Worm (Caenorhabditis elegans) whole organism, L1 larva: Measurements from ENCODE around the gene C50H11.13.

ENCODE experiments used
- C04F5.9 ChIP-seq: sonication (generic microtip); optimal IDR thresholded peaks from 2 replicates; lab custom pipeline; 2016; ENCODE audit warnings: missing genetic modification characterization, missing compliant biosample characterization
- C16A3.4 ChIP-seq: fragments of 150-350 bp; optimal IDR thresholded peaks from 2 replicates; lab custom pipeline; 2014; ENCODE audit warnings: missing biosample characterization, missing genetic modification characterization
- alr-1 ChIP-seq: fragments of 200-800 bp; sonication (Bioruptor generic); optimal IDR thresholded peaks from 2 replicates; lab custom pipeline; 2018; ENCODE audit warnings: borderline replicate concordance, mild to moderate bottlenecking, missing genetic modification characterization, missing compliant biosample characterization
- blmp-1 ChIP-seq: fragments of 150-350 bp; optimal IDR thresholded peaks from 2 replicates; lab custom pipeline; 2014; ENCODE audit warnings: missing biosample characterization, missing genetic modification characterization
- ceh-63 ChIP-seq: fragments of 200-800 bp; sonication (Bioruptor generic); optimal IDR thresholded peaks from 2 replicates; lab custom pipeline; 2018; ENCODE audit warnings: mild to moderate bottlenecking, missing genetic modification characterization, missing compliant biosample characterization
- ceh-90 ChIP-seq: sonication (generic microtip); optimal IDR thresholded peaks from 2 replicates; lab custom pipeline; 2016; ENCODE audit warnings: missing genetic modification characterization, missing compliant biosample characterization
- dpl-1 ChIP-seq, 3 experiments: fragments of 150-350 bp in 2 of 3; sonication (generic microtip) in 1 of 3; optimal IDR thresholded peaks; 2 replicates each; lab custom pipeline; 2014 to 2017; ENCODE audit warnings: missing biosample characterization in 3 of 3, missing genetic modification characterization in 3 of 3, missing genetic modification reagents in 3 of 3
- egl-13 ChIP-seq: sonication (generic microtip); optimal IDR thresholded peaks from 2 replicates; lab custom pipeline; 2016; ENCODE audit warnings: missing genotype, missing genetic modification reagents, missing genetic modification characterization, missing compliant biosample characterization
- elt-2 ChIP-seq: sonication (generic microtip); optimal IDR thresholded peaks from 2 replicates; lab custom pipeline; 2016; ENCODE audit warnings: missing genetic modification characterization, mild to moderate bottlenecking, inconsistent platforms, missing compliant biosample characterization, missing genetic modification reagents
- elt-3 ChIP-seq, 6 experiments: fragments of 150-350 bp in 1 of 6; sonication (generic microtip); optimal IDR thresholded peaks; 2 replicates each; lab custom pipeline; 2017 to 2018; ENCODE audit warnings: missing biosample characterization in 6 of 6, missing genetic modification characterization in 6 of 6, inconsistent platforms in 1 of 6
- ets-5 ChIP-seq: fragments of 200-800 bp; sonication (Bioruptor generic); IDR thresholded peaks from 2 replicates; pipeline ENCODE4 v1.3.6; 2022; ENCODE audit warnings: missing genetic modification characterization, missing compliant biosample characterization
- fkh-10 ChIP-seq: sonication (generic microtip); optimal IDR thresholded peaks from 2 replicates; lab custom pipeline; 2017; ENCODE audit warnings: missing biosample characterization, missing genetic modification reagents, missing genetic modification characterization
- fos-1 ChIP-seq: fragments of 150-350 bp; optimal IDR thresholded peaks from 2 replicates; lab custom pipeline; 2014; ENCODE audit warnings: missing biosample characterization, missing genetic modification characterization
- grh-1 ChIP-seq: fragments of 200-800 bp; sonication (Bioruptor generic); IDR thresholded peaks from 2 replicates; pipeline ENCODE4 v1.3.6; 2022; ENCODE audit warnings: missing genetic modification reagents, missing genetic modification characterization, missing compliant biosample characterization
- hlh-4 ChIP-seq: sonication (generic microtip); optimal IDR thresholded peaks from 2 replicates; lab custom pipeline; 2016; ENCODE audit warnings: mild to moderate bottlenecking, missing genetic modification characterization, missing compliant biosample characterization
- hpl-2 ChIP-seq: fragments of 150-350 bp; optimal IDR thresholded peaks from 2 replicates; lab custom pipeline; 2014; ENCODE audit warnings: missing biosample characterization, missing genetic modification reagents, missing genetic modification characterization
- irx-1 ChIP-seq: sonication (generic microtip); optimal IDR thresholded peaks from 2 replicates; lab custom pipeline; 2016; ENCODE audit warnings: missing genetic modification characterization, missing compliant biosample characterization
- isw-1 ChIP-seq: fragments of 200-800 bp; sonication (Bioruptor generic); IDR thresholded peaks from 2 replicates; pipeline ENCODE4 v1.3.6; 2022; ENCODE audit warnings: missing genetic modification characterization, missing compliant biosample characterization
- lin-14 ChIP-seq: fragments of 200-800 bp; sonication (Bioruptor generic); optimal IDR thresholded peaks from 2 replicates; lab custom pipeline; 2018; ENCODE audit warnings: mild to moderate bottlenecking, missing genetic modification characterization, moderate library complexity, missing compliant biosample characterization
- lin-15B ChIP-seq: fragments of 150-350 bp; sonication (generic microtip); optimal IDR thresholded peaks from 3 replicates; lab custom pipeline; 2014; ENCODE audit warnings: missing biosample characterization, missing genetic modification characterization
- lir-3 ChIP-seq: sonication (generic microtip); optimal IDR thresholded peaks from 2 replicates; lab custom pipeline; 2016; ENCODE audit warnings: mild to moderate bottlenecking, missing genetic modification characterization, moderate library complexity, missing compliant biosample characterization; ENCODE audit not compliant: poor library complexity
- mdl-1 ChIP-seq, 2 experiments: fragments of 150-350 bp; optimal IDR thresholded peaks; 2 replicates each; lab custom pipeline; 2014 to 2017; ENCODE audit warnings: missing biosample characterization in 2 of 2, missing genetic modification characterization in 2 of 2, inconsistent platforms in 1 of 2
- nhr-19 ChIP-seq: fragments of 200-800 bp; sonication (Bioruptor generic); conservative IDR thresholded peaks from 2 replicates; pipeline ENCODE4 v1.3.6; 2022; ENCODE audit warnings: missing genetic modification characterization, missing compliant biosample characterization
- nhr-20 ChIP-seq: sonication (generic microtip); optimal IDR thresholded peaks from 2 replicates; lab custom pipeline; 2016; ENCODE audit warnings: mild to moderate bottlenecking, missing genetic modification characterization, missing compliant biosample characterization
- nhr-84 ChIP-seq: sonication (generic microtip); optimal IDR thresholded peaks from 2 replicates; lab custom pipeline; 2017; ENCODE audit warnings: missing biosample characterization, missing genetic modification characterization
- rnt-1 ChIP-seq: sonication (generic microtip); optimal IDR thresholded peaks from 2 replicates; lab custom pipeline; 2016; ENCODE audit warnings: mild to moderate bottlenecking, missing genetic modification characterization, moderate library complexity, missing compliant biosample characterization
- skn-1 ChIP-seq: fragments of 150-350 bp; optimal IDR thresholded peaks from 2 replicates; lab custom pipeline; 2014; ENCODE audit warnings: missing biosample characterization, missing genetic modification characterization
- snu-23 ChIP-seq: sonication (generic microtip); optimal IDR thresholded peaks from 2 replicates; lab custom pipeline; 2016; ENCODE audit warnings: missing genetic modification characterization, missing compliant biosample characterization
- sox-4 ChIP-seq: sonication (generic microtip); optimal IDR thresholded peaks from 2 replicates; lab custom pipeline; 2016; ENCODE audit warnings: missing genetic modification characterization, missing compliant biosample characterization
- sptf-1 ChIP-seq: fragments of 150-350 bp; optimal IDR thresholded peaks from 2 replicates; lab custom pipeline; 2014; ENCODE audit warnings: missing biosample characterization, missing genetic modification characterization
- sup-37 ChIP-seq: fragments of 200-800 bp; sonication (Bioruptor generic); optimal IDR thresholded peaks from 2 replicates; lab custom pipeline; 2018; ENCODE audit warnings: mild to moderate bottlenecking, missing genetic modification characterization, missing compliant biosample characterization
- swsn-7 ChIP-seq: sonication (generic microtip); optimal IDR thresholded peaks from 2 replicates; lab custom pipeline; 2016; ENCODE audit warnings: missing genetic modification characterization, missing compliant biosample characterization
- tlp-1 ChIP-seq: fragments of 150-350 bp; optimal IDR thresholded peaks from 2 replicates; lab custom pipeline; 2014; ENCODE audit warnings: missing biosample characterization, missing genetic modification characterization
- unc-130 ChIP-seq: fragments of 150-350 bp; optimal IDR thresholded peaks from 2 replicates; lab custom pipeline; 2017; ENCODE audit warnings: missing biosample characterization, missing genetic modification characterization, inconsistent platforms
- unc-30 ChIP-seq: sonication (generic microtip); optimal IDR thresholded peaks from 2 replicates; lab custom pipeline; 2017; ENCODE audit warnings: missing biosample characterization, missing genetic modification characterization
- unc-86 ChIP-seq: sonication (generic microtip); optimal IDR thresholded peaks from 2 replicates; lab custom pipeline; 2016; ENCODE audit warnings: missing genetic modification characterization, missing compliant biosample characterization
- xbp-1 ChIP-seq: sonication (generic microtip); optimal IDR thresholded peaks from 2 replicates; lab custom pipeline; 2016; ENCODE audit warnings: missing genetic modification characterization, missing compliant biosample characterization
- zag-1 ChIP-seq: fragments of 150-350 bp; optimal IDR thresholded peaks from 2 replicates; lab custom pipeline; 2014; ENCODE audit warnings: missing biosample characterization, missing genetic modification characterization
- ztf-4 ChIP-seq: fragments of 150-350 bp; optimal IDR thresholded peaks from 2 replicates; lab custom pipeline; 2014; ENCODE audit warnings: missing biosample characterization, missing genetic modification characterization

The C50H11.13 gene

DNA sequence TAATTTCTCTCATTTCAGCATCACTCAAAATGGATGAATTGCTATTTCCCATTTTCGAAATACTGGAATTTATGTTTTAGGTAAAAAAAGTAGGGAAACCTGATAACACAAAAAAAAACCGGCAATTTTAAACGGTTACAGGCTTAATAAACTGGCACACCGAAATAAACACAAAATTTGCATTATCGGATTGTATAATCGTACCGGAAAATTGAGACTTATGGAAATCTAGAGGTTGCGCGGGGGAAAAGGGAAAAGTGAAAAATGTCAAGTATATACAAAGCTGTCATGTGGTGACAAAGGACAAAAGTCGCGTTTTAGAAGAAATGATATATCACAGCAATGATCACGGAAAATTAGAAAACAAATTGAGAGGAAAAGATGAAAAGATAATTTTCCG, 32.2 kb downstream of the C50H11.13 start, which contains the start of gene chpf-2 (continued):
- TF ChIP-seq C16A3.4 (tag; lab: Kevin White, UChicago) (no peak), nhr-19 (no peak), rnt-1 (tag; lab: Kevin White, UChicago) (no peak), dpl-1 (GFP tag; optimal IDR thresholded peaks at IDR 0.05; lab: Kevin White, UChicago) (no peak), lin-14 (GFP tag; lab: Kevin White, UChicago) (no peak), sptf-1 (tag; lab: Kevin White, UChicago) (no peak), swsn-7 (no peak), unc-130 (tag; lab: Kevin White, UChicago) (no peak), hpl-2 (GFP tag; lab: Kevin White, UChicago) (no peak), sox-4 (no peak), ztf-4 (tag; lab: Kevin White, UChicago) (no peak)
- TF ChIP-seq, all 84 proteins: peak for 5

DNA sequence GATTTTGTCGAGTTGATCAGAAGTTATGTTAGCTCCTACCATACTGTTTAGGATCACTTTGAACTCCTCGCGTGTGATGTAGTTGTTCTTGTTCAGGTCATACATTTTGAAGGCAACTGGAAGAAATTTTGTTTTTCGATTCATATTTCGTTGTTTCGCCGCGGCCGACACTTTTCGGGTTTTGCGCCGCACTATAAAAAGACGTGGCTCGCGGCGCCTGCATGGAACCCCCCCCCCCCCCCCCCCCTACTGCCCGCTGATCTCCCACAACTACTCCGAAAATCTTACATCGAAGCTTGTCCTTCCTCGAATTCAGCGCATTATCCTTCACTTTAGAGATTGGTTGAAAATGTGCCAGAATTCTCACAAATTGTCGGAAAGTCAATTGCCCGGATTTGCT, 33.4 kb downstream of the C50H11.13 start:
- no peak for TF ChIP-seq unc-86
- no peak for TF ChIP-seq lir-3 (tag; lab: Kevin White, UChicago)
- TF ChIP-seq fos-1 (tag; lab: Kevin White, UChicago) = no peak
- no peak for TF ChIP-seq isw-1 (GFP tag; lab: Robert Waterston, UW)
- TF ChIP-seq skn-1 (tag; lab: Kevin White, UChicago) = no peak
- no peak for TF ChIP-seq grh-1 (GFP tag; lab: Robert Waterston, UW)
- no peak for TF ChIP-seq ceh-90 (tag; lab: Kevin White, UChicago)
- no peak for TF ChIP-seq lin-15B
- TF ChIP-seq C04F5.9 (tag; lab: Kevin White, UChicago) = no peak
- TF ChIP-seq mdl-1 (tag; optimal IDR thresholded peaks at IDR 0.05; lab: Kevin White, UChicago) = no peak
- no peak for TF ChIP-seq xbp-1 (tag; lab: Kevin White, UChicago)
- TF ChIP-seq alr-1 (tag; lab: Kevin White, UChicago) = no peak
- TF ChIP-seq elt-3 (tag; optimal IDR thresholded peaks at IDR 0.05; lab: Kevin White, UChicago) = no peak
- no peak for TF ChIP-seq snu-23
- TF ChIP-seq, all 84 proteins: peak for 0

DNA sequence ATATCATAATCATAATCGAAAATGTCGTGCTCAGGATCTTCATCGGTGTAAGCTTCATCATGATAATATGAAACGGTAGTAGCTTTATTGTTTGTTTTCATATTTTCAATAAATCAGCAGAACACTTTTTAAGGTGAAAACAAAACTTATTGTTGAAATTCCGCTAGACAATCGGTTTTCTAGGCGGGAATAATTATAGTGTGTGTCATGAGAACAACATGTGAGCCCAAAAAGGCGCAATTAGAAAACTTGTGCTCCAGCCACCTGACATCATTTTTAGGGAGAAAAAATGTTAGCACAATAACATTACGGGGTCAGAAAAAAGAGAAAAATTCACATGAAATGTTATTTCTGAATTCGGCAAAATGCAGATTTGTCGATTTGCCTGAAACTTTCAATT, 37.2 kb downstream of the C50H11.13 start, which contains the start of gene srw-8:
Gene srw-8 (minus strand): TSS at position 101 of the 400 bp plus-strand sequence.
- no peak for TF ChIP-seq zag-1 (tag; lab: Kevin White, UChicago)
- no peak for TF ChIP-seq irx-1 (tag; lab: Kevin White, UChicago)
- no peak for TF ChIP-seq skn-1 (tag; lab: Kevin White, UChicago)
- no peak for TF ChIP-seq nhr-84
- no peak for TF ChIP-seq sup-37 (GFP tag; lab: Kevin White, UChicago)
- TF ChIP-seq unc-30 (tag; lab: Kevin White, UChicago) = no peak
- TF ChIP-seq lin-15B = no peak
- TF ChIP-seq tlp-1 = no peak

DNA sequence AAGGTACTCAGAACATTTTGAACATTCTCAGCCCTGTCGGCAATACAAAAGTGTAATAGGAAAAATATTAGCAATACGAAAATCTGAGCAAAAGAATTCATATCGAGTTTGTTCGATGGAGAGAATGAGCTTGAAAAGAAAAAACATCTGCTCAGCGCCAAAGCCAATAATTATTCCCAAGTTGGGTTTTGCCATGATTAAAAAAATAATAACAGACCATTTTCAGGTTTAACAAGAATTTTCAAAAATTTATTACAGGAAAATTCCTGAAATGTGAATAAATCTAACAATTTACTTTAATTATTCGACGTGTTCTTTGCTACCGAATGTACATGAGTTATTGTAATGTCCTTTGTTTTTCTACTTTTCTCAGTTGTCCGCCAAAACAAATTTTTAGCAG, 39.1 kb downstream of the C50H11.13 start, which contains the start of gene irld-38:
Gene irld-38 (minus strand): TSS at position 101 of the 400 bp plus-strand sequence.
- no peak for TF ChIP-seq fkh-10 (GFP tag; lab: Kevin White, UChicago)
- no peak for TF ChIP-seq hlh-4 (tag; lab: Kevin White, UChicago)
- TF ChIP-seq alr-1 (tag; lab: Kevin White, UChicago) = no peak
- TF ChIP-seq mdl-1 (tag; optimal IDR thresholded peaks at IDR 0.05; lab: Kevin White, UChicago) = no peak
- TF ChIP-seq grh-1 (GFP tag; lab: Robert Waterston, UW) = no peak
- no peak for TF ChIP-seq ets-5 (GFP tag; lab: Robert Waterston, UW)
- no peak for TF ChIP-seq sup-37 (GFP tag; lab: Kevin White, UChicago)
- no peak for TF ChIP-seq blmp-1 (tag; lab: Kevin White, UChicago)
- no peak for TF ChIP-seq ceh-63
- no peak for TF ChIP-seq nhr-20 (tag; lab: Kevin White, UChicago)
- no peak for TF ChIP-seq egl-13
- TF ChIP-seq elt-2 = no peak
